Worm (Caenorhabditis elegans): Measurements from ENCODE around the gene C08B6.18.

C08B6.18 gene

ce11 chrV:10166368-10166767 is 32.4 kb upstream of the C08B6.18 start, which contains the start of gene C51E3.6:
TSS of gene C51E3.6 (minus strand) at chrV:10166468.
- TF ChIP-seq unc-62 (GFP tag; optimal IDR thresholded peaks at IDR 0.05), result no peak
- TF ChIP-seq fos-1 (tag; optimal IDR thresholded peaks at IDR 0.05), result no peak
- TF ChIP-seq nhr-129 (tag; optimal IDR thresholded peaks at IDR 0.05), result no peak
- TF ChIP-seq peb-1 (tag; optimal IDR thresholded peaks at IDR 0.05), result no peak
- no peak for TF ChIP-seq ztf-4 (tag; optimal IDR thresholded peaks at IDR 0.05)
- no peak for TF ChIP-seq nhr-10 (tag; optimal IDR thresholded peaks at IDR 0.05)
- no peak for TF ChIP-seq mdl-1 (tag; optimal IDR thresholded peaks at IDR 0.05)
- TF ChIP-seq ama-1 (optimal IDR thresholded peaks at IDR 0.05), result no peak
- no peak for TF ChIP-seq nhr-23 (tag; optimal IDR thresholded peaks at IDR 0.05)
- no peak for TF ChIP-seq alr-1 (tag; optimal IDR thresholded peaks at IDR 0.05)
- TF ChIP-seq lin-39 (tag; optimal IDR thresholded peaks at IDR 0.05), result no peak

- TF ChIP-seq skn-1 (tag; optimal IDR thresholded peaks at IDR 0.05), result peak; percentile 36
- no peak for TF ChIP-seq mab-5 (tag; optimal IDR thresholded peaks at IDR 0.05)
- peak; percentile 94 for TF ChIP-seq fos-1 (tag; optimal IDR thresholded peaks at IDR 0.05)
- TF ChIP-seq ztf-11 (tag; optimal IDR thresholded peaks at IDR 0.05), result no peak
- no peak for TF ChIP-seq ceh-16 (tag; optimal IDR thresholded peaks at IDR 0.05)
- TF ChIP-seq elt-3 (tag; optimal IDR thresholded peaks at IDR 0.05), result no peak
- no peak for TF ChIP-seq nhr-6 (tag; optimal IDR thresholded peaks at IDR 0.05)
- peak in 1 of 2 experiments; percentile 14 for TF ChIP-seq mdl-1 (tag; optimal IDR thresholded peaks at IDR 0.05)
- peak; percentile 69 for TF ChIP-seq sma-9 (GFP tag; optimal IDR thresholded peaks at IDR 0.05)
- TF ChIP-seq sma-9 (tag; optimal IDR thresholded peaks at IDR 0.05), result no peak
- TF ChIP-seq crh-2 (tag; optimal IDR thresholded peaks at IDR 0.05), result peak; percentile 67
- no peak for TF ChIP-seq alr-1 (tag; optimal IDR thresholded peaks at IDR 0.05)
These were observed 27.0 kb upstream of the C08B6.18 start, which contains the start of gene C51E3.10 for ce11 chrV:10160954-10161353. TSS of gene C51E3.10 (minus strand) at chrV:10161134.

ce11 chrV:10159972-10160371 is 26.0 kb upstream of the C08B6.18 start:
- TF ChIP-seq skn-1 (tag; optimal IDR thresholded peaks at IDR 0.05) (no peak), fos-1 (tag; optimal IDR thresholded peaks at IDR 0.05) (peak; percentile 65), sma-9 (GFP tag; optimal IDR thresholded peaks at IDR 0.05) (peak; percentile 36), sma-9 (tag; optimal IDR thresholded peaks at IDR 0.05) (no peak)

- TF ChIP-seq lsy-2 (tag; optimal IDR thresholded peaks at IDR 0.05) (no peak), nhr-129 (tag; optimal IDR thresholded peaks at IDR 0.05) (no peak), nhr-23 (tag; optimal IDR thresholded peaks at IDR 0.05) (no peak), nhr-237 (tag; optimal IDR thresholded peaks at IDR 0.05) (no peak), sma-3 (GFP tag; optimal IDR thresholded peaks at IDR 0.05) (no peak), unc-55 (GFP tag; optimal IDR thresholded peaks at IDR 0.05) (no peak), R02D3.7 (tag; optimal IDR thresholded peaks at IDR 0.05) (no peak), ztf-1 (GFP tag; conservative IDR thresholded peaks at IDR 0.05) (no peak), sma-9 (GFP tag; optimal IDR thresholded peaks at IDR 0.05) (no peak), sma-9 (tag; optimal IDR thresholded peaks at IDR 0.05) (no peak), mab-5 (tag; optimal IDR thresholded peaks at IDR 0.05) (no peak), ztf-4 (tag; optimal IDR thresholded peaks at IDR 0.05) (no peak), nhr-77 (tag; optimal IDR thresholded peaks at IDR 0.05) (no peak), C34F6.9 (tag; optimal IDR thresholded peaks at IDR 0.05) (no peak), alr-1 (tag; optimal IDR thresholded peaks at IDR 0.05) (no peak), sem-4 (tag; optimal IDR thresholded peaks at IDR 0.05) (no peak), ceh-16 (tag; optimal IDR thresholded peaks at IDR 0.05) (no peak), zag-1 (tag; optimal IDR thresholded peaks at IDR 0.05) (no peak)
These were observed 24.6 kb upstream of the C08B6.18 start, which contains the start of gene srsx-30 for ce11 chrV:10158528-10158927. TSS of gene srsx-30 (plus strand) at chrV:10158828.

ce11 chrV:10154698-10155097 is 20.8 kb upstream of the C08B6.18 start, which contains the start of gene srsx-29:
TSS of gene srsx-29 (plus strand) at chrV:10154998.
- no peak for TF ChIP-seq skn-1 (tag; optimal IDR thresholded peaks at IDR 0.05)
- TF ChIP-seq nhr-11 (tag; optimal IDR thresholded peaks at IDR 0.05), result no peak
- no peak for TF ChIP-seq ceh-16 (tag; optimal IDR thresholded peaks at IDR 0.05)
- TF ChIP-seq egl-27 (tag; optimal IDR thresholded peaks at IDR 0.05), result no peak
- TF ChIP-seq peb-1 (tag; optimal IDR thresholded peaks at IDR 0.05), result no peak
- no peak for TF ChIP-seq elt-1 (tag; optimal IDR thresholded peaks at IDR 0.05)

ce11 chrV:10153076-10153475 is 19.1 kb upstream of the C08B6.18 start:
- TF ChIP-seq mbf-1 (tag; optimal IDR thresholded peaks at IDR 0.05), result no peak
- no peak for TF ChIP-seq nhr-237 (tag; optimal IDR thresholded peaks at IDR 0.05)
- TF ChIP-seq nhr-77 (tag; optimal IDR thresholded peaks at IDR 0.05), result no peak
- TF ChIP-seq nhr-21 (tag; optimal IDR thresholded peaks at IDR 0.05), result no peak
- TF ChIP-seq nhr-25 (tag; optimal IDR thresholded peaks at IDR 0.05), result no peak
- TF ChIP-seq gmeb-1 (tag; optimal IDR thresholded peaks at IDR 0.05), result no peak
- TF ChIP-seq ceh-82 (tag; optimal IDR thresholded peaks at IDR 0.05), result no peak
- TF ChIP-seq lin-39 (tag; optimal IDR thresholded peaks at IDR 0.05), result no peak
- TF ChIP-seq elt-3 (tag; optimal IDR thresholded peaks at IDR 0.05), result no peak
- no peak for TF ChIP-seq nhr-11 (tag; optimal IDR thresholded peaks at IDR 0.05)
- no peak for TF ChIP-seq ama-1 (optimal IDR thresholded peaks at IDR 0.05)
- TF ChIP-seq F13H6.1 (tag; optimal IDR thresholded peaks at IDR 0.05), result no peak
- no peak for TF ChIP-seq ztf-11 (tag; optimal IDR thresholded peaks at IDR 0.05)
- no peak for TF ChIP-seq elt-1 (tag; optimal IDR thresholded peaks at IDR 0.05)
- no peak for TF ChIP-seq unc-62 (GFP tag; optimal IDR thresholded peaks at IDR 0.05)

Data from whole organism, L2 larva.